Fruit fly (Drosophila melanogaster) whole organism, wandering third instar larva: Measurements from ENCODE around the gene CG18731.
A peak's percentile ranks its signal among the peaks of the same experiment; 100 is the strongest.

Experiments used
- CG32264 ChIP-seq: fragments of 200-800 bp; sonication (Bioruptor generic); optimal IDR thresholded peaks from 2 replicates; lab custom pipeline; 2016; ENCODE audit warnings: missing biosample characterization, missing genetic modification characterization
- CrebA ChIP-seq: fragments of 200-800 bp; sonication (Bioruptor generic); optimal IDR thresholded peaks from 2 replicates; lab custom pipeline; 2016; ENCODE audit warnings: missing biosample characterization, mild to moderate bottlenecking, missing genetic modification characterization, borderline replicate concordance
- Dfd ChIP-seq: fragments of >200 bp; optimal IDR thresholded peaks from 2 replicates; lab custom pipeline; 2017; ENCODE audit warnings: missing biosample characterization, missing genetic modification characterization
- Dif ChIP-seq: fragments of 200-275, 200-300 bp; sonication (Bioruptor generic); optimal IDR thresholded peaks from 2 replicates; lab custom pipeline; 2018; ENCODE audit warnings: missing biosample characterization, missing genetic modification characterization; ENCODE audit not compliant: partially characterized antibody
- GATAd ChIP-seq: sonication (Bioruptor generic); optimal IDR thresholded peaks from 2 replicates; lab custom pipeline; 2016; ENCODE audit warnings: missing biosample characterization, missing genetic modification characterization
- HLH106 ChIP-seq: fragments of 200-800 bp; optimal IDR thresholded peaks from 3 replicates; lab custom pipeline; 2019; ENCODE audit warnings: missing biosample characterization, mild to moderate bottlenecking, missing genetic modification characterization, moderate library complexity
- Hr78 ChIP-seq: fragments of >200 bp; optimal IDR thresholded peaks from 2 replicates; lab custom pipeline; 2017; ENCODE audit warnings: missing biosample characterization, missing genetic modification characterization
- Hr83 ChIP-seq: fragments of 200-300 bp; sonication (Bioruptor generic); optimal IDR thresholded peaks from 2 replicates; lab custom pipeline; 2016; ENCODE audit warnings: missing biosample characterization, mild to moderate bottlenecking, missing genetic modification characterization, moderate library complexity; ENCODE audit not compliant: poor library complexity, severe bottlenecking
- Jra ChIP-seq: sonication (Bioruptor generic); optimal IDR thresholded peaks from 2 replicates; lab custom pipeline; 2016; ENCODE audit warnings: missing biosample characterization, missing genetic modification characterization
- Mio ChIP-seq: sonication (Bioruptor generic); optimal IDR thresholded peaks from 2 replicates; lab custom pipeline; 2016; ENCODE audit warnings: missing biosample characterization, missing genetic modification characterization
- Myc ChIP-seq: fragments of >200 bp; optimal IDR thresholded peaks from 2 replicates; lab custom pipeline; 2017
- N ChIP-seq: fragments of >200 bp; optimal IDR thresholded peaks from 2 replicates; lab custom pipeline; 2018; ENCODE audit warnings: missing biosample characterization, missing external identifiers, missing genetic modification characterization
- OdsH ChIP-seq: fragments of 200-800 bp; sonication (Bioruptor generic); optimal IDR thresholded peaks from 2 replicates; lab custom pipeline; 2016; ENCODE audit warnings: missing biosample characterization, mild to moderate bottlenecking, missing genetic modification characterization
- Rel ChIP-seq, 2 experiments: fragments of 200-800 bp; sonication (Bioruptor generic) in 1 of 2; optimal IDR thresholded peaks; 2 replicates in 1 of 2; 3 replicates in 1 of 2; lab custom pipeline; 2016 to 2019; ENCODE audit warnings: mild to moderate bottlenecking in 2 of 2, missing biosample characterization in 2 of 2, missing genetic modification characterization in 2 of 2, moderate library complexity in 1 of 2
- Sp1 ChIP-seq: fragments of 200-800 bp; sonication (Bioruptor generic); optimal IDR thresholded peaks from 3 replicates; lab custom pipeline; 2019; ENCODE audit warnings: missing biosample characterization, mild to moderate bottlenecking, missing genetic modification characterization, moderate library complexity
- Vsx2 ChIP-seq: fragments of 200-300, 225-300 bp; sonication (Bioruptor generic); optimal IDR thresholded peaks from 2 replicates; lab custom pipeline; 2018; ENCODE audit warnings: missing biosample characterization, missing genetic modification characterization; ENCODE audit not compliant: partially characterized antibody
- br ChIP-seq: fragments of 200-800 bp; sonication (Bioruptor generic); optimal IDR thresholded peaks from 2 replicates; lab custom pipeline; 2016; ENCODE audit warnings: missing biosample characterization, missing genetic modification characterization
- dl ChIP-seq, 2 experiments: fragments of 175-275, 200-275 bp in 1 of 2; fragments of 200-275 bp in 1 of 2; sonication (Bioruptor generic); optimal IDR thresholded peaks; lab custom pipeline; 2018; ENCODE audit warnings: mild to moderate bottlenecking in 2 of 2, missing biosample characterization in 2 of 2, missing genetic modification characterization in 2 of 2, moderate library complexity in 2 of 2; ENCODE audit not compliant: partially characterized antibody in 2 of 2, insufficient read depth in 1 of 2
- dmrt93B ChIP-seq: fragments of 200-800 bp; sonication (Bioruptor generic); optimal IDR thresholded peaks from 2 replicates; lab custom pipeline; 2018; ENCODE audit warnings: missing biosample characterization, mild to moderate bottlenecking, missing genetic modification characterization
- dsf ChIP-seq: sonication (Bioruptor generic); optimal IDR thresholded peaks from 2 replicates; lab custom pipeline; 2016; ENCODE audit warnings: missing biosample characterization, missing genetic modification characterization, borderline replicate concordance
- ey ChIP-seq: fragments of 200-800 bp; sonication (Bioruptor generic); optimal IDR thresholded peaks from 2 replicates; lab custom pipeline; 2016; ENCODE audit warnings: missing biosample characterization, missing genetic modification characterization
- foxo ChIP-seq, 2 experiments: fragments of 200-800 bp; sonication (Bioruptor generic); optimal IDR thresholded peaks; 2 replicates in 1 of 2; 3 replicates in 1 of 2; lab custom pipeline; 2016 to 2017; ENCODE audit warnings: missing biosample characterization in 2 of 2, missing genetic modification characterization in 2 of 2
- fru ChIP-seq: fragments of 200-800 bp; sonication (Bioruptor generic); optimal IDR thresholded peaks from 3 replicates; lab custom pipeline; 2016; ENCODE audit warnings: missing biosample characterization, mild to moderate bottlenecking, missing genetic modification characterization
- h ChIP-seq: fragments of 200-800 bp; sonication (Bioruptor generic); optimal IDR thresholded peaks from 3 replicates; lab custom pipeline; 2016; ENCODE audit warnings: missing biosample characterization, mild to moderate bottlenecking, missing genetic modification characterization
- jim ChIP-seq: fragments of 175-275, 200-325 bp; sonication (Bioruptor generic); optimal IDR thresholded peaks from 2 replicates; lab custom pipeline; 2016; ENCODE audit warnings: missing biosample characterization, mild to moderate bottlenecking, missing genetic modification characterization
- lola ChIP-seq: fragments of >200 bp; optimal IDR thresholded peaks from 2 replicates; lab custom pipeline; 2017; ENCODE audit warnings: missing biosample characterization, missing genetic modification characterization
- pan ChIP-seq: fragments of >200 bp; optimal IDR thresholded peaks from 2 replicates; lab custom pipeline; 2017
- psq ChIP-seq: fragments of 200-800 bp; sonication (Bioruptor generic); optimal IDR thresholded peaks from 3 replicates; lab custom pipeline; 2017; ENCODE audit warnings: missing biosample characterization, mild to moderate bottlenecking, missing genetic modification characterization, moderate library complexity
- rgr ChIP-seq: fragments of 200-800 bp; sonication (Bioruptor generic); optimal IDR thresholded peaks from 3 replicates; lab custom pipeline; 2016; ENCODE audit warnings: missing biosample characterization, mild to moderate bottlenecking, missing genetic modification characterization
- sage ChIP-seq: fragments of 200-800 bp; sonication (Bioruptor generic); optimal IDR thresholded peaks from 2 replicates; lab custom pipeline; 2016; ENCODE audit warnings: missing biosample characterization, mild to moderate bottlenecking, missing genetic modification characterization
- sv ChIP-seq: fragments of 200-800 bp; sonication (Bioruptor generic); optimal IDR thresholded peaks from 3 replicates; lab custom pipeline; 2016; ENCODE audit warnings: missing biosample characterization, missing genetic modification characterization
- woc ChIP-seq: sonication (Bioruptor generic); optimal IDR thresholded peaks from 2 replicates; lab custom pipeline; 2016; ENCODE audit warnings: missing biosample characterization, mild to moderate bottlenecking, missing genetic modification characterization

CG18731 gene

dm6 chr3R:29682152-29682600 lies 42.7 kb upstream of the CG18731 start, which contains the start of the genes CG7582 and Gycalpha99B:
TSS of gene CG7582 (minus strand) at chr3R:29682278.
TSS of gene Gycalpha99B (plus strand) at chr3R:29682503.
- TF ChIP-seq Hr78 (GFP tag; lab: Kevin White, UChicago) (no peak), Dif (peak; percentile 66), N (GFP tag; lab: Kevin White, UChicago) (peak; percentile 7), Myc (lab: Kevin White, UChicago) (peak; percentile 65), br (GFP tag; lab: Kevin White, UChicago) (no peak)

- TF ChIP-seq rgr (no peak), fru (GFP tag; lab: Kevin White, UChicago) (no peak), Dfd (GFP tag; lab: Kevin White, UChicago) (no peak), ey (GFP tag; lab: Kevin White, UChicago) (no peak), dl (GFP tag; optimal IDR thresholded peaks at IDR 0.05; lab: Kevin White, UChicago; ENCODE audit: insufficient read depth in 1 of 2, partially characterized antibody in 2 of 2) (no peak), HLH106 (tag; lab: Kevin White, UChicago) (no peak), GATAd (GFP tag; lab: Kevin White, UChicago) (no peak), OdsH (no peak), pan (lab: Kevin White, UChicago) (no peak), Jra (no peak)
Measured at dm6 chr3R:29686698-29687097, 38.1 kb upstream of the CG18731 start.

dm6 chr3R:29689211-29689610 lies 35.6 kb upstream of the CG18731 start, which contains the start of gene Obp99c:
TSS of gene Obp99c (minus strand) at chr3R:29689311.
- TF ChIP-seq psq (GFP tag; lab: Kevin White, UChicago) (no peak), foxo (GFP tag; optimal IDR thresholded peaks at IDR 0.05; lab: Kevin White, UChicago) (no peak), fru (GFP tag; lab: Kevin White, UChicago) (no peak), woc (GFP tag; lab: Kevin White, UChicago) (no peak), Dfd (GFP tag; lab: Kevin White, UChicago) (no peak), lola (GFP tag; lab: Kevin White, UChicago) (no peak), HLH106 (tag; lab: Kevin White, UChicago) (no peak), Dif (no peak), OdsH (no peak), Jra (no peak), N (GFP tag; lab: Kevin White, UChicago) (no peak), h (GFP tag; lab: Kevin White, UChicago) (no peak), Sp1 (GFP tag; lab: Kevin White, UChicago) (no peak), jim (no peak), CG32264 (GFP tag; lab: Kevin White, UChicago) (no peak), sage (GFP tag; lab: Kevin White, UChicago) (no peak), sv (GFP tag; lab: Kevin White, UChicago) (no peak), Hr83 (GFP tag; lab: Kevin White, UChicago) (no peak)
- TF ChIP-seq, all 38 proteins: peak for 0

dm6 chr3R:29689833-29690538 lies 34.8 kb upstream of the CG18731 start:
- no peak for TF ChIP-seq CG32264 (GFP tag; lab: Kevin White, UChicago)
- no peak for TF ChIP-seq Rel (GFP tag; optimal IDR thresholded peaks at IDR 0.05; lab: Kevin White, UChicago)
- TF ChIP-seq Rel (tag; optimal IDR thresholded peaks at IDR 0.05; lab: Kevin White, UChicago): no peak
- no peak for TF ChIP-seq Sp1 (GFP tag; lab: Kevin White, UChicago)
- TF ChIP-seq HLH106 (tag; lab: Kevin White, UChicago): no peak
- no peak for TF ChIP-seq fru (GFP tag; lab: Kevin White, UChicago)
- TF ChIP-seq CrebA (GFP tag; lab: Kevin White, UChicago): no peak
- no peak for TF ChIP-seq rgr
- no peak for TF ChIP-seq dsf (GFP tag; lab: Kevin White, UChicago)
- TF ChIP-seq Dif: no peak
- no peak for TF ChIP-seq Vsx2
- no peak for TF ChIP-seq foxo (GFP tag; optimal IDR thresholded peaks at IDR 0.05; lab: Kevin White, UChicago)
- no peak for TF ChIP-seq Mio (GFP tag; lab: Kevin White, UChicago)
- TF ChIP-seq dmrt93B (GFP tag; lab: Kevin White, UChicago): no peak
- no peak for TF ChIP-seq dl (GFP tag; optimal IDR thresholded peaks at IDR 0.05; lab: Kevin White, UChicago; ENCODE audit: insufficient read depth in 1 of 2, partially characterized antibody in 2 of 2)
